Worm (Caenorhabditis elegans): ENCODE data around the gene snb-2.
A peak's percentile ranks its signal among the peaks of the same experiment; 100 is the strongest.

snb-2 gene

ce11 chrV:12320274-12320839, 25.4 kb downstream of the snb-2 start (continued):
- TF ChIP-seq Y56A3A.18 (GFP tag; IDR thresholded peaks at IDR 0.05) (0 out of 2 replicates have a peak, but pooled peaks have one; percentile 15), ZK185.1 (tag; optimal IDR thresholded peaks at IDR 0.05; ENCODE audit: poor library complexity, severe bottlenecking) (peak; percentile 16), B0019.2 (GFP tag; conservative IDR thresholded peaks at IDR 0.05) (no peak), zim-3 (tag; optimal IDR thresholded peaks at IDR 0.05) (peak; percentile 12)

ce11 chrV:12317894-12318553, 27.7 kb downstream of the snb-2 start, which contains the start of the genes R04F11.5 and R04F11.2:
TSS of gene R04F11.5 (minus strand) at chrV:12318019.
TSS of gene R04F11.2 (plus strand) at chrV:12318381.
- TF ChIP-seq hsf-1 (GFP tag; IDR thresholded peaks at IDR 0.05) (0 out of 2 replicates have a peak, but pooled peaks have one; percentile 55), ceh-100 (GFP tag; IDR thresholded peaks at IDR 0.05) (no peak), dox-1 (GFP tag; IDR thresholded peaks at IDR 0.05) (peak; percentile 79), nhr-120 (GFP tag; IDR thresholded peaks at IDR 0.05) (no peak), hmg-1.2 (GFP tag; IDR thresholded peaks at IDR 0.05) (peak; percentile 58), lin-54 (GFP tag; optimal IDR thresholded peaks at IDR 0.05) (peak; percentile 77), mxl-1 (tag; optimal IDR thresholded peaks at IDR 0.05) (no peak), C06A6.2 (GFP tag; conservative IDR thresholded peaks at IDR 0.05) (no peak), lin-40 (tag; optimal IDR thresholded peaks at IDR 0.05) (peak; percentile 54), rcor-1 (GFP tag; IDR thresholded peaks at IDR 0.05) (peak; percentile 20; the same call in 1 of the 2 replicates), chd-7 (tag; optimal IDR thresholded peaks at IDR 0.05) (no peak), ztf-18 (tag; optimal IDR thresholded peaks at IDR 0.05) (peak; percentile 83), K11D2.4 (GFP tag; IDR thresholded peaks at IDR 0.05) (no peak), Y95B8A.8 (GFP tag; IDR thresholded peaks at IDR 0.05) (peak; percentile 79), him-1 (tag; optimal IDR thresholded peaks at IDR 0.05) (no peak), ztf-3 (GFP tag; optimal IDR thresholded peaks at IDR 0.05) (no peak), bed-2 (GFP tag; IDR thresholded peaks at IDR 0.05) (no peak), sdz-38 (tag; optimal IDR thresholded peaks at IDR 0.05) (no peak), D2030.7 (GFP tag; IDR thresholded peaks at IDR 0.05) (peak; percentile 58), Y53G8AR.9 (GFP tag; conservative IDR thresholded peaks at IDR 0.05) (peak; percentile 46; the same call in 1 of the 2 replicates), F33H1.4 (GFP tag; IDR thresholded peaks at IDR 0.05) (peak; percentile 94), madf-10 (tag; optimal IDR thresholded peaks at IDR 0.05) (no peak), F55B11.4 (tag; optimal IDR thresholded peaks at IDR 0.05; ENCODE audit: borderline replicate concordance, insufficient read depth) (no peak), cebp-1 (GFP tag; IDR thresholded peaks at IDR 0.05) (no peak), cebp-1 (tag; optimal IDR thresholded peaks at IDR 0.05) (peak; percentile 52), dpl-1 (GFP tag; optimal IDR thresholded peaks at IDR 0.05) (peak; percentile 72), nhr-27 (tag; optimal IDR thresholded peaks at IDR 0.05) (no peak), B0035.1 (tag; optimal IDR thresholded peaks at IDR 0.05) (no peak), snpc-1.1 (tag; optimal IDR thresholded peaks at IDR 0.05; ENCODE audit: insufficient read depth) (peak; percentile 9), efl-1 (GFP tag; optimal IDR thresholded peaks at IDR 0.05) (peak; percentile 82), let-607 (tag; optimal IDR thresholded peaks at IDR 0.05) (no peak), pbrm-1 (GFP tag; IDR thresholded peaks at IDR 0.05) (peak; percentile 47; the same call in 1 of the 2 replicates), Y79H2A.3 (GFP tag; conservative IDR thresholded peaks at IDR 0.05) (no peak), ztf-28 (GFP tag; IDR thresholded peaks at IDR 0.05) (no peak), unc-62 (GFP tag; optimal IDR thresholded peaks at IDR 0.05) (no peak), ceh-91 (GFP tag; IDR thresholded peaks at IDR 0.05) (peak; percentile 81), snpc-4 (GFP tag; optimal IDR thresholded peaks at IDR 0.05) (no peak), snpc-4 (tag; optimal IDR thresholded peaks at IDR 0.05) (peak; percentile 31 to 66 (median 38)), attf-5 (GFP tag; optimal IDR thresholded peaks at IDR 0.05) (peak; percentile 88), fkh-3 (tag; optimal IDR thresholded peaks at IDR 0.05) (no peak), ZK185.1 (tag; optimal IDR thresholded peaks at IDR 0.05; ENCODE audit: poor library complexity, severe bottlenecking) (peak; percentile 44), dpff-1 (tag; optimal IDR thresholded peaks at IDR 0.05) (no peak)

Data from whole organism, young adult.